Worm (Caenorhabditis elegans) whole organism, L3 larva: ENCODE results near the gene cyp-33C4.
A peak's percentile ranks its signal among the peaks of the same experiment; 100 is the strongest.

Source experiments
- ZK546.5 ChIP-seq: sonication (generic microtip); optimal IDR thresholded peaks from 2 replicates; lab custom pipeline; 2017; ENCODE audit warnings: missing biosample characterization, missing genetic modification characterization
- ama-1 ChIP-seq: fragments of 150-350 bp; optimal IDR thresholded peaks from 2 replicates; lab custom pipeline; 2018
- ceh-16 ChIP-seq: sonication (generic microtip); optimal IDR thresholded peaks from 2 replicates; lab custom pipeline; 2017; ENCODE audit warnings: missing biosample characterization, missing genetic modification characterization
- ceh-82 ChIP-seq: fragments of 150-350 bp; optimal IDR thresholded peaks from 2 replicates; lab custom pipeline; 2014; ENCODE audit warnings: missing biosample characterization, missing genetic modification characterization
- ceh-9 ChIP-seq: sonication (generic microtip); optimal IDR thresholded peaks from 2 replicates; lab custom pipeline; 2018; ENCODE audit warnings: missing biosample characterization, missing genetic modification characterization
- daf-12 ChIP-seq: fragments of 150-350 bp; optimal IDR thresholded peaks from 2 replicates; lab custom pipeline; 2014; ENCODE audit warnings: missing biosample characterization, missing genetic modification reagents, missing genetic modification characterization
- egl-27 ChIP-seq: sonication (generic microtip); optimal IDR thresholded peaks from 4 replicates; lab custom pipeline; 2017; ENCODE audit warnings: missing biosample characterization, missing genetic modification reagents, missing genetic modification characterization
- egl-5 ChIP-seq: fragments of 150-350 bp; optimal IDR thresholded peaks from 2 replicates; lab custom pipeline; 2017; ENCODE audit warnings: missing biosample characterization, missing genetic modification reagents, missing genetic modification characterization, inconsistent platforms
- elt-1 ChIP-seq: fragments of 150-350 bp; optimal IDR thresholded peaks from 2 replicates; lab custom pipeline; 2014; ENCODE audit warnings: missing biosample characterization, missing genetic modification characterization
- elt-2 ChIP-seq: sonication (generic microtip); optimal IDR thresholded peaks from 2 replicates; lab custom pipeline; 2016; ENCODE audit warnings: missing genetic modification reagents, mild to moderate bottlenecking, missing genetic modification characterization, missing compliant biosample characterization
- eor-1 ChIP-seq, 2 experiments: fragments of 150-350 bp; optimal IDR thresholded peaks; 2 replicates each; lab custom pipeline; 2014 to 2018; ENCODE audit warnings: missing biosample characterization in 2 of 2, missing genetic modification characterization in 2 of 2
- fkh-10 ChIP-seq: sonication (generic microtip); optimal IDR thresholded peaks from 2 replicates; lab custom pipeline; 2017; ENCODE audit warnings: missing biosample characterization, missing genetic modification reagents, missing genetic modification characterization
- fkh-2 ChIP-seq: fragments of 150-350 bp; optimal IDR thresholded peaks from 2 replicates; lab custom pipeline; 2014; ENCODE audit warnings: missing biosample characterization, missing genetic modification reagents, missing genetic modification characterization
- fos-1 ChIP-seq: fragments of 150-350 bp; optimal IDR thresholded peaks from 2 replicates; lab custom pipeline; 2014; ENCODE audit warnings: missing biosample characterization, missing genetic modification characterization
- hmg-11 ChIP-seq: sonication (generic microtip); optimal IDR thresholded peaks from 2 replicates; lab custom pipeline; 2016; ENCODE audit warnings: missing genetic modification characterization, missing compliant biosample characterization
- jun-1 ChIP-seq: fragments of 150-350 bp; optimal IDR thresholded peaks from 2 replicates; lab custom pipeline; 2014; ENCODE audit warnings: missing biosample characterization, missing genetic modification reagents, missing genetic modification characterization
- lin-15B ChIP-seq: fragments of 150-350 bp; optimal IDR thresholded peaks from 2 replicates; lab custom pipeline; 2014; ENCODE audit warnings: missing biosample characterization, missing genetic modification characterization
- lin-39 ChIP-seq: fragments of 150-350 bp; optimal IDR thresholded peaks from 2 replicates; lab custom pipeline; 2018; ENCODE audit warnings: missing biosample characterization, missing genetic modification reagents, missing genetic modification characterization
- mdl-1 ChIP-seq: fragments of 150-350 bp; optimal IDR thresholded peaks from 2 replicates; lab custom pipeline; 2014; ENCODE audit warnings: missing biosample characterization, missing genetic modification characterization
- mml-1 ChIP-seq: fragments of 150-350 bp; sonication (generic microtip); optimal IDR thresholded peaks from 3 replicates; lab custom pipeline; 2014; ENCODE audit warnings: missing biosample characterization, missing genetic modification characterization
- nfya-1 ChIP-seq: sonication (generic microtip); optimal IDR thresholded peaks from 2 replicates; lab custom pipeline; 2017; ENCODE audit warnings: missing genetic modification characterization, mild to moderate bottlenecking, missing compliant biosample characterization, antibody characterized with exemption, moderate library complexity; ENCODE audit not compliant: insufficient read depth
- nhr-11 ChIP-seq: fragments of 150-350 bp; optimal IDR thresholded peaks from 2 replicates; lab custom pipeline; 2014; ENCODE audit warnings: missing biosample characterization, missing genetic modification characterization
- nhr-12 ChIP-seq: fragments of 150-350 bp; optimal IDR thresholded peaks from 2 replicates; lab custom pipeline; 2014; ENCODE audit warnings: missing biosample characterization, missing genetic modification characterization
- nhr-23 ChIP-seq: fragments of 150-350 bp; optimal IDR thresholded peaks from 2 replicates; lab custom pipeline; 2014; ENCODE audit warnings: missing biosample characterization, missing genetic modification reagents, missing genetic modification characterization
- nhr-237 ChIP-seq: fragments of 150-350 bp; optimal IDR thresholded peaks from 2 replicates; lab custom pipeline; 2014; ENCODE audit warnings: missing biosample characterization, missing genetic modification characterization
- nhr-25 ChIP-seq: sonication (generic microtip); optimal IDR thresholded peaks from 2 replicates; lab custom pipeline; 2017; ENCODE audit warnings: missing biosample characterization, missing genetic modification characterization
- nhr-67 ChIP-seq: fragments of 150-350 bp; optimal IDR thresholded peaks from 2 replicates; lab custom pipeline; 2014; ENCODE audit warnings: missing biosample characterization, missing genetic modification characterization
- nhr-77 ChIP-seq: fragments of 150-350 bp; optimal IDR thresholded peaks from 2 replicates; lab custom pipeline; 2014; ENCODE audit warnings: missing biosample characterization, missing genetic modification characterization
- pha-4 ChIP-seq: fragments of 150-350 bp; optimal IDR thresholded peaks from 2 replicates; lab custom pipeline; 2014; ENCODE audit warnings: missing biosample characterization, missing genetic modification reagents, missing genetic modification characterization
- pqm-1 ChIP-seq: fragments of 150-350 bp; optimal IDR thresholded peaks from 2 replicates; lab custom pipeline; 2017; ENCODE audit warnings: missing biosample characterization, missing genetic modification characterization, inconsistent platforms
- sea-2 ChIP-seq: fragments of 150-350 bp; sonication (generic microtip); optimal IDR thresholded peaks from 4 replicates; lab custom pipeline; 2014; ENCODE audit warnings: missing biosample characterization, missing genetic modification reagents, missing genetic modification characterization
- skn-1 ChIP-seq: fragments of 150-350 bp; optimal IDR thresholded peaks from 2 replicates; lab custom pipeline; 2014; ENCODE audit warnings: missing biosample characterization, missing genetic modification characterization
- tbx-2 ChIP-seq: sonication (generic microtip); optimal IDR thresholded peaks from 2 replicates; lab custom pipeline; 2016; ENCODE audit warnings: mild to moderate bottlenecking, missing genetic modification characterization, missing compliant biosample characterization
- unc-39 ChIP-seq: sonication (generic microtip); optimal IDR thresholded peaks from 4 replicates; lab custom pipeline; 2017; ENCODE audit warnings: missing biosample characterization, missing genetic modification characterization
- unc-62 ChIP-seq: fragments of 150-350 bp; sonication (generic microtip); optimal IDR thresholded peaks from 4 replicates; lab custom pipeline; 2014; ENCODE audit warnings: missing biosample characterization, missing genetic modification reagents, missing genetic modification characterization
- zag-1 ChIP-seq: fragments of 150-350 bp; optimal IDR thresholded peaks from 2 replicates; lab custom pipeline; 2014; ENCODE audit warnings: missing biosample characterization, missing genetic modification characterization

Gene cyp-33C4

DNA sequence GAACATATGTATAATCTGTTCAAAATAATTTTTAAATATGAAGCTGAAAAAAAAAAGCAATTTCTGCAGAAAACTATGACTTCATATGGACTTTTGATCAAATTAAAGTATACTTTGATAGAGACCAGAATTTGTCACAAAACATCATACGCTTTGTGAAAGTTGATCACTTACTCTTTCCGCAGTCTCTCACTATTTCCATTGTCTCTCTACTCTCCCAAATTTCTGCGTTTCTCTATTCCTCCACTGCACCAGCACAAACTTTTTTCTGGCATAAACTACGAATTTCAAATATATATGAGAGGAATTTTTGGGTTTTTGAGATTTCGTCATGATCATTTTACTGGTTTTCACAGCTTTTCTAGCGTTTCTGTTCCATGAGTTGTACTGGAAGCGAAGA is at the start of gene cyp-33C4:
cyp-33C4 (plus strand) TSS at position 293 of the 400 bp plus-strand sequence.
- no peak for TF ChIP-seq unc-62
- no peak for TF ChIP-seq nhr-23 (tag; lab: Kevin White, UChicago)
- TF ChIP-seq egl-27 (tag; lab: Kevin White, UChicago): no peak
- no peak for TF ChIP-seq fos-1 (tag; lab: Kevin White, UChicago)
- no peak for TF ChIP-seq ceh-9 (tag; lab: Kevin White, UChicago)
- no peak for TF ChIP-seq zag-1 (tag; lab: Kevin White, UChicago)
- peak; percentile 43 for TF ChIP-seq elt-2 (tag; lab: Kevin White, UChicago)
- no peak for TF ChIP-seq nhr-12 (tag; lab: Kevin White, UChicago)
- no peak for TF ChIP-seq mdl-1 (tag; lab: Kevin White, UChicago)
- peak; percentile 63 for TF ChIP-seq pqm-1
- TF ChIP-seq fkh-10 (GFP tag; lab: Kevin White, UChicago): no peak
- no peak for TF ChIP-seq ceh-16 (tag; lab: Kevin White, UChicago)
- peak; percentile 38 for TF ChIP-seq nfya-1 (tag; lab: Kevin White, UChicago)
- TF ChIP-seq hmg-11 (tag; lab: Kevin White, UChicago): peak; percentile 47
- no peak for TF ChIP-seq skn-1
- no peak for TF ChIP-seq sea-2 (GFP tag; lab: Kevin White, UChicago)
- no peak for TF ChIP-seq unc-39 (tag; lab: Kevin White, UChicago)
- TF ChIP-seq jun-1 (tag; lab: Kevin White, UChicago): peak; percentile 25
- no peak for TF ChIP-seq lin-15B
- peak; percentile 39 for TF ChIP-seq pha-4
- no peak for TF ChIP-seq nhr-25 (tag; lab: Kevin White, UChicago)
- TF ChIP-seq ceh-82 (tag; lab: Kevin White, UChicago): no peak
- no peak for TF ChIP-seq tbx-2 (tag; lab: Kevin White, UChicago)
- TF ChIP-seq ama-1 (lab: Kevin White, UChicago): no peak
- no peak for TF ChIP-seq lin-39 (tag; lab: Kevin White, UChicago)
- no peak for TF ChIP-seq mml-1 (tag; lab: Kevin White, UChicago)
- TF ChIP-seq eor-1 (tag; optimal IDR thresholded peaks at IDR 0.05; lab: Kevin White, UChicago): no peak

DNA sequence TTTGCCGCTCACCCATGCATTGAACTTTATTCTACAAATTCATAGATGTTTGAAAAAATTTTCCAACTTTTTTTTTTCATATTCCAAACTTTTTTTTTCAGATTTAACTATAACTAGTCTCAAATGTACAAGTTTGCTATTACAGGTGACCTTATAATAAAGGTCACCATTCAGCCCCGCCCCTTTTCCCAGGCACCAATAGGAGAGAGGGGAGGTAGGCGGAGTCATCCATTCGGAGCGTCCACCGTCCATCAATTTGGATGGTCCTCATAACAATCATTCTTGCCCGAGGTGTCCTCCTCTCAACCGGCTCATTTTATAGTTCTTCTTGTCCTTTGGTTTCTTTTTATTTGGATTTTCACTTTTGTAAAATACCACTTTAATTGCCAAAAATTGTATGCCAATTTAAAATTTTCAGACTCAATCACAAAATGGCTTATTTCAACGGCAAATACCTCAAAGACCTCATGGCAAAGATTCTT is 48.0 kb upstream of the cyp-33C4 start, which contains the start of gene Y5H2B.3:
Y5H2B.3 (plus strand) TSS at position 432 of the 482 bp plus-strand sequence.
- TF ChIP-seq nfya-1 (tag; lab: Kevin White, UChicago): peak; percentile 68
- TF ChIP-seq nhr-23 (tag; lab: Kevin White, UChicago): no peak

DNA sequence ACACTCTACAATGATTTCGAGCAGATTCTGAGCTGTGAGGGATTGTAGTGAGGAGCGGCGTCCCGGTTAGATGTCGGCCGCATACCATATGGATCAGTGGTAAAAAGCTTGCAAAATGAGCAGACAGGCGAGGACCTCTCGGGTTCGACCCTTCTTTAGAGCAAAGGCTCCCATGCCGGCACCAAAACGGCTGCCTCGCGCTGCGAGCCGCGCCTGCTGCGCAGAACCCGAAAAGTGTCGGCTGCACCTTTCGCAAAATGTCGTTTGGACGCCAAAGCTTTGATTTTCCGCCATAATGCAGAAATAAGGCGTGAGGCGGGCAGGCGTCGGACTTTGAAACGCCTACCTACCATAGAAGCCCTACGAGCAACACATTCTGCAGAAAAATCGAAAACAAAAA is 45.6 kb upstream of the cyp-33C4 start:
- no peak for TF ChIP-seq nhr-23 (tag; lab: Kevin White, UChicago)
- TF ChIP-seq nhr-67 (tag; lab: Kevin White, UChicago): no peak
- TF ChIP-seq nhr-237: no peak
- no peak for TF ChIP-seq pqm-1

DNA sequence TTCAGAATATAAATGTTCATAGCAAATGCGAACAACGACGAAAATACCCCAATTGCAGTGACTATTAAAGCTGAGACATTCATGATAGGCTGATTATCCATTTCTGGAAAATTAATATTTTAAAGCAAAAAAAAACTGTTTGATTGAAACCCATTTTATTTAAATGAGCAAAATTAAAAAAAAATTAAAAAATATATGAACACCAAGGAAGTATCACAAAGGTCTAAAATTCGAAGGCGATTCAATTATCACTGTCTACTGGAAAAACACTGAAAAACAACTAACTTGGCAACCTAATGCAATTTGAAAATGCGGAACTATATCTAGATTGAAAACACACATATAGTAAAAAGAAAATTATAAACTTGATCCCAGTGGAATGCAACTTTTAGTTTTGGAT is 44.8 kb upstream of the cyp-33C4 start, which contains the start of gene srbc-42:
srbc-42 (minus strand) TSS at position 101 of the 400 bp plus-strand sequence.
- TF ChIP-seq ceh-16 (tag; lab: Kevin White, UChicago) (no peak), nfya-1 (tag; lab: Kevin White, UChicago) (no peak), egl-27 (tag; lab: Kevin White, UChicago) (no peak), unc-39 (tag; lab: Kevin White, UChicago) (no peak), pqm-1 (no peak), ZK546.5 (no peak), egl-5 (tag; lab: Kevin White, UChicago) (no peak), mml-1 (tag; lab: Kevin White, UChicago) (no peak), fkh-2 (no peak), nhr-77 (tag; lab: Kevin White, UChicago) (no peak), nhr-11 (tag; lab: Kevin White, UChicago) (no peak), ama-1 (lab: Kevin White, UChicago) (no peak), pha-4 (no peak), elt-1 (tag; lab: Kevin White, UChicago) (no peak), daf-12 (tag; lab: Kevin White, UChicago) (no peak), mdl-1 (tag; lab: Kevin White, UChicago) (no peak), zag-1 (tag; lab: Kevin White, UChicago) (no peak)
